Fruit fly (Drosophila melanogaster) whole organism, embryonic: ENCODE measurements around the gene sing.

ENCODE experiments used
- Antp ChIP-seq: fragments of 200-800 bp; sonication (Bioruptor generic); optimal IDR thresholded peaks from 3 replicates; lab custom pipeline; 2016; ENCODE audit warnings: missing biosample characterization, missing genetic modification characterization
- Bteb2 ChIP-seq: fragments of 200-800 bp; sonication (Bioruptor generic); optimal IDR thresholded peaks from 2 replicates; lab custom pipeline; 2016; ENCODE audit warnings: missing biosample characterization, missing genetic modification characterization
- CG11504 ChIP-seq: fragments of 200-800 bp; sonication (Bioruptor generic); optimal IDR thresholded peaks from 3 replicates; lab custom pipeline; 2019; ENCODE audit warnings: missing biosample characterization, mild to moderate bottlenecking, missing genetic modification characterization, moderate library complexity
- CG12219 ChIP-seq: fragments of 200-800 bp; sonication (Bioruptor generic); optimal IDR thresholded peaks from 3 replicates; lab custom pipeline; 2018; ENCODE audit warnings: missing biosample characterization, mild to moderate bottlenecking, missing genetic modification characterization
- CG13123 ChIP-seq: fragments of 200-800 bp; sonication (Bioruptor generic); optimal IDR thresholded peaks from 2 replicates; lab custom pipeline; 2016; ENCODE audit warnings: missing biosample characterization, missing genetic modification characterization
- CG13424 ChIP-seq: fragments of 200-800 bp; sonication (Bioruptor generic); optimal IDR thresholded peaks from 2 replicates; lab custom pipeline; 2019; ENCODE audit warnings: missing biosample characterization, mild to moderate bottlenecking, missing genetic modification characterization, moderate library complexity
- CG14710 ChIP-seq: fragments of 200-800 bp; sonication (Bioruptor generic); optimal IDR thresholded peaks from 3 replicates; lab custom pipeline; 2019; ENCODE audit warnings: missing biosample characterization, mild to moderate bottlenecking, missing genetic modification characterization, moderate library complexity
- CG15514 ChIP-seq: fragments of 200-800 bp; sonication (Bioruptor generic); optimal IDR thresholded peaks from 3 replicates; lab custom pipeline; 2017; ENCODE audit warnings: missing biosample characterization, missing genetic modification characterization, mild to moderate bottlenecking, moderate library complexity, missing genetic modification reagents
- CG15601 ChIP-seq: fragments of 200-800 bp; sonication (Bioruptor generic); optimal IDR thresholded peaks from 3 replicates; lab custom pipeline; 2019; ENCODE audit warnings: missing biosample characterization, mild to moderate bottlenecking, missing genetic modification characterization, moderate library complexity
- CG16813 ChIP-seq: fragments of 200-800 bp; sonication (Bioruptor generic); IDR thresholded peaks from 3 replicates; pipeline ENCODE4 v1.3.6; 2022; ENCODE audit warnings: missing biosample characterization, missing genetic modification characterization; ENCODE audit not compliant: partially characterized antibody
- CG17186 ChIP-seq: fragments of 200-800 bp; sonication (Bioruptor generic); optimal IDR thresholded peaks from 3 replicates; lab custom pipeline; 2017; ENCODE audit warnings: missing biosample characterization, missing genetic modification reagents, missing genetic modification characterization
- CG18011 ChIP-seq: fragments of 200-800 bp; sonication (Bioruptor generic); optimal IDR thresholded peaks from 2 replicates; lab custom pipeline; 2017; ENCODE audit warnings: missing biosample characterization, missing genetic modification characterization, mild to moderate bottlenecking, moderate library complexity, missing genotype
- CG31365 ChIP-seq: fragments of 200-800 bp; sonication (Bioruptor generic); optimal IDR thresholded peaks from 2 replicates; lab custom pipeline; 2018; ENCODE audit warnings: missing biosample characterization, mild to moderate bottlenecking, missing genetic modification characterization
- CG3838 ChIP-seq: fragments of 200-800 bp; sonication (Bioruptor generic); optimal IDR thresholded peaks from 3 replicates; lab custom pipeline; 2016; ENCODE audit warnings: missing biosample characterization, missing genetic modification characterization
- CG7839 ChIP-seq: fragments of 200-800 bp; sonication (Bioruptor generic); optimal IDR thresholded peaks from 3 replicates; lab custom pipeline; 2018; ENCODE audit warnings: missing biosample characterization, mild to moderate bottlenecking, missing genetic modification characterization, moderate library complexity
- CG7963 ChIP-seq: fragments of 200-800 bp; sonication (Bioruptor generic); IDR thresholded peaks from 3 replicates; pipeline ENCODE4 v1.3.6; 2022; ENCODE audit warnings: missing biosample characterization, missing genetic modification characterization; ENCODE audit not compliant: partially characterized antibody
- CG8359 ChIP-seq: fragments of 200-800 bp; sonication (Bioruptor generic); optimal IDR thresholded peaks from 2 replicates; lab custom pipeline; 2017; ENCODE audit warnings: missing biosample characterization, mild to moderate bottlenecking, missing genetic modification characterization, borderline replicate concordance
- CG8924 ChIP-seq: fragments of 200-800 bp; optimal IDR thresholded peaks from 3 replicates; lab custom pipeline; 2019; ENCODE audit warnings: missing biosample characterization, mild to moderate bottlenecking, missing genetic modification characterization, moderate library complexity
- CG8944 ChIP-seq: fragments of 200-800 bp; sonication (Bioruptor generic); optimal IDR thresholded peaks from 3 replicates; lab custom pipeline; 2016; ENCODE audit warnings: missing biosample characterization, missing genetic modification characterization
- CG9797 ChIP-seq: fragments of 200-800 bp; sonication (Bioruptor generic); optimal IDR thresholded peaks from 3 replicates; lab custom pipeline; 2018; ENCODE audit warnings: missing biosample characterization, mild to moderate bottlenecking, missing genetic modification characterization
- Dad ChIP-seq: fragments of 200-800 bp; sonication (Bioruptor generic); optimal IDR thresholded peaks from 3 replicates; lab custom pipeline; 2016; ENCODE audit warnings: missing biosample characterization, missing genetic modification characterization
- E2f2 ChIP-seq: fragments of 200-800 bp; sonication (Bioruptor generic); IDR thresholded peaks from 2 replicates; pipeline ENCODE4 v1.3.6; 2022; ENCODE audit warnings: missing biosample characterization, missing genetic modification characterization
- Elba2 ChIP-seq: fragments of 200-800 bp; sonication (Bioruptor generic); optimal IDR thresholded peaks from 3 replicates; lab custom pipeline; 2016; ENCODE audit warnings: missing biosample characterization, missing genetic modification characterization
- Ets97D ChIP-seq: fragments of 200-800 bp; sonication (Bioruptor generic); optimal IDR thresholded peaks from 3 replicates; lab custom pipeline; 2016; ENCODE audit warnings: missing biosample characterization, missing genetic modification characterization
- Fer1 ChIP-seq: fragments of 200-800 bp; sonication (Bioruptor generic); optimal IDR thresholded peaks from 2 replicates; lab custom pipeline; 2017; ENCODE audit warnings: missing biosample characterization, mild to moderate bottlenecking, missing genetic modification characterization
- Gug ChIP-seq: fragments of 200-800 bp; sonication (Bioruptor generic); IDR thresholded peaks from 4 replicates; pipeline ENCODE4 v1.3.6; 2022; ENCODE audit warnings: missing biosample characterization, missing genetic modification characterization
- HLHmδ ChIP-seq: fragments of 200-800 bp; sonication (Bioruptor generic); optimal IDR thresholded peaks from 2 replicates; lab custom pipeline; 2018; ENCODE audit warnings: missing biosample characterization, mild to moderate bottlenecking, missing genetic modification characterization, moderate library complexity
- HmgZ ChIP-seq: fragments of 200-800 bp; sonication (Bioruptor generic); optimal IDR thresholded peaks from 2 replicates; lab custom pipeline; 2018; ENCODE audit warnings: missing biosample characterization, mild to moderate bottlenecking, missing genetic modification characterization
- Hr3 ChIP-seq: fragments of 200-800 bp; sonication (Bioruptor generic); optimal IDR thresholded peaks from 3 replicates; lab custom pipeline; 2016; ENCODE audit warnings: missing biosample characterization, missing genetic modification characterization
- Hr78 ChIP-seq, 2 experiments: fragments of 200-800 bp in 1 of 2; fragments of >200 bp in 1 of 2; sonication (Bioruptor generic) in 1 of 2; optimal IDR thresholded peaks; 2 replicates each; lab custom pipeline; 2017 to 2019; ENCODE audit warnings: missing biosample characterization in 2 of 2, missing genetic modification characterization in 2 of 2, mild to moderate bottlenecking in 1 of 2, moderate library complexity in 1 of 2
- MESR4 ChIP-seq: fragments of 200-800 bp; sonication (Bioruptor generic); optimal IDR thresholded peaks from 2 replicates; lab custom pipeline; 2018; ENCODE audit warnings: missing biosample characterization, mild to moderate bottlenecking, missing genetic modification characterization, moderate library complexity
- Myb ChIP-seq: fragments of 200-800 bp; sonication (Bioruptor generic); optimal IDR thresholded peaks from 2 replicates; lab custom pipeline; 2016; ENCODE audit warnings: missing biosample characterization, missing genetic modification characterization
- Pdp1 ChIP-seq, 2 experiments: fragments of 200-800 bp; sonication (Bioruptor generic); optimal IDR thresholded peaks; 3 replicates each; lab custom pipeline; 2016; ENCODE audit warnings: missing biosample characterization in 2 of 2, missing genetic modification characterization in 2 of 2, mild to moderate bottlenecking in 1 of 2, moderate library complexity in 1 of 2
- Poxn ChIP-seq: fragments of 200-800 bp; sonication (Bioruptor generic); IDR thresholded peaks from 2 replicates; pipeline ENCODE4 v1.3.6; 2022; ENCODE audit warnings: missing biosample characterization, missing genetic modification characterization
- Scr ChIP-seq: fragments of 200-800 bp; sonication (Bioruptor generic); IDR thresholded peaks from 2 replicates; pipeline ENCODE4 v1.3.6; 2022; ENCODE audit warnings: missing biosample characterization, missing genetic modification characterization; ENCODE audit not compliant: partially characterized antibody
- Sry-δ ChIP-seq: fragments of 200-800 bp; sonication (Bioruptor generic); optimal IDR thresholded peaks from 2 replicates; lab custom pipeline; 2016; ENCODE audit warnings: missing biosample characterization, missing genetic modification characterization
- YL-1 ChIP-seq: fragments of 200-800 bp; sonication (Bioruptor generic); optimal IDR thresholded peaks from 3 replicates; lab custom pipeline; 2017; ENCODE audit warnings: missing biosample characterization, mild to moderate bottlenecking, missing genetic modification characterization
- fu2 ChIP-seq: fragments of 200-800 bp; sonication (Bioruptor generic); optimal IDR thresholded peaks from 2 replicates; lab custom pipeline; 2016; ENCODE audit warnings: missing biosample characterization, missing genetic modification characterization
- gfzf ChIP-seq: fragments of 200-800 bp; sonication (Bioruptor generic); optimal IDR thresholded peaks from 2 replicates; lab custom pipeline; 2016; ENCODE audit warnings: missing biosample characterization, mild to moderate bottlenecking, missing genetic modification characterization, moderate library complexity
- hb ChIP-seq: fragments of 200-800 bp; sonication (Bioruptor generic); IDR thresholded peaks from 3 replicates; pipeline ENCODE4 v1.3.6; 2022; ENCODE audit warnings: missing biosample characterization, missing genetic modification characterization; ENCODE audit not compliant: partially characterized antibody
- jigr1 ChIP-seq: fragments of 200-800 bp; sonication (Bioruptor generic); IDR thresholded peaks from 3 replicates; pipeline ENCODE4 v1.3.6; 2022; ENCODE audit warnings: missing biosample characterization, missing genetic modification characterization
- lilli ChIP-seq: fragments of 200-800 bp; sonication (Bioruptor generic); optimal IDR thresholded peaks from 3 replicates; lab custom pipeline; 2016; ENCODE audit warnings: missing biosample characterization, missing genetic modification characterization
- lola ChIP-seq, 3 experiments: fragments of >200 bp in 2 of 3; fragments of 200-800 bp in 1 of 3; sonication (Bioruptor generic) in 1 of 3; optimal IDR thresholded peaks; 2 replicates each; lab custom pipeline; 2017 to 2019; ENCODE audit warnings: missing biosample characterization in 3 of 3, missing genetic modification characterization in 3 of 3, mild to moderate bottlenecking in 1 of 3, moderate library complexity in 1 of 3
- onecut ChIP-seq: fragments of 200-800 bp; sonication (Bioruptor generic); IDR thresholded peaks from 2 replicates; pipeline ENCODE4 v1.3.6; 2022; ENCODE audit warnings: missing biosample characterization, missing genetic modification characterization
- scrt ChIP-seq: fragments of 200-800 bp; sonication (Bioruptor generic); optimal IDR thresholded peaks from 2 replicates; lab custom pipeline; 2018; ENCODE audit warnings: missing biosample characterization, mild to moderate bottlenecking, missing genetic modification characterization, moderate library complexity
- slbo ChIP-seq: fragments of 200-800 bp; sonication (Bioruptor generic); IDR thresholded peaks from 2 replicates; pipeline ENCODE4 v1.3.6; 2022; ENCODE audit warnings: missing biosample characterization, missing genetic modification characterization
- vfl ChIP-seq: fragments of 200-800 bp; sonication (Bioruptor generic); optimal IDR thresholded peaks from 2 replicates; lab custom pipeline; 2016; ENCODE audit warnings: missing biosample characterization, missing genetic modification characterization
- vnd ChIP-seq: fragments of 200-800 bp; sonication (Bioruptor generic); IDR thresholded peaks from 3 replicates; pipeline ENCODE4 v1.3.6; 2022; ENCODE audit warnings: missing biosample characterization, missing genetic modification characterization; ENCODE audit not compliant: partially characterized antibody
- zfh1 ChIP-seq: fragments of 200-800 bp; sonication (Bioruptor generic); IDR thresholded peaks from 3 replicates; pipeline ENCODE4 v1.3.6; 2022; ENCODE audit warnings: missing biosample characterization, missing genetic modification characterization

The sing gene

dm6 chrX:16683765-16684164 is 4.7 kb downstream of the sing start, which contains the start of gene Axs (continued):
- TF ChIP-seq MESR4 (GFP tag; lab: Kevin White, UChicago), result peak; percentile 15
- TF ChIP-seq E2f2 (GFP tag; lab: Robert Waterston, UW), result peak; percentile 99
- TF ChIP-seq lilli (GFP tag; lab: Kevin White, UChicago), result peak; percentile 56
- no peak for TF ChIP-seq Fer1 (GFP tag; lab: Kevin White, UChicago)
- TF ChIP-seq Hr78 (GFP tag; optimal IDR thresholded peaks at IDR 0.05; lab: Kevin White, UChicago), result no peak
- peak; percentile 41 for TF ChIP-seq YL-1 (GFP tag; lab: Kevin White, UChicago)
- no peak for TF ChIP-seq Bteb2 (GFP tag; lab: Kevin White, UChicago)
- peak; percentile 52 for TF ChIP-seq slbo
- TF ChIP-seq Poxn (GFP tag; lab: Robert Waterston, UW), result no peak
- peak; percentile 4 for TF ChIP-seq CG18011
- TF ChIP-seq CG13123 (GFP tag; lab: Kevin White, UChicago), result no peak
- TF ChIP-seq Gug (GFP tag; lab: Robert Waterston, UW), result no peak
- peak; percentile 45 for TF ChIP-seq Antp (GFP tag; lab: Kevin White, UChicago)
- peak; percentile 9 for TF ChIP-seq CG7839
- TF ChIP-seq CG9797, result no peak
- no peak for TF ChIP-seq Hr3 (GFP tag; lab: Kevin White, UChicago)
- peak; percentile 69 for TF ChIP-seq hb (GFP tag; lab: Robert Waterston, UW)
- TF ChIP-seq CG3838, result no peak
- TF ChIP-seq lola (GFP tag; optimal IDR thresholded peaks at IDR 0.05; lab: Kevin White, UChicago), result peak in 1 of 3 experiments; percentile 30
- TF ChIP-seq CG15514 (GFP tag; lab: Kevin White, UChicago), result peak; percentile 44
- TF ChIP-seq Scr (GFP tag; lab: Robert Waterston, UW), result peak; percentile 68
- peak; percentile 38 for TF ChIP-seq CG14710
- TF ChIP-seq CG16813 (GFP tag; lab: Robert Waterston, UW), result peak; percentile 69
- 0 out of 3 replicates have a peak, but pooled peaks have one; percentile 7 for TF ChIP-seq zfh1
- peak; percentile 46 for TF ChIP-seq vfl
- no peak for TF ChIP-seq jigr1 (GFP tag; lab: Robert Waterston, UW)
- no peak for TF ChIP-seq fu2 (GFP tag; lab: Kevin White, UChicago)
- TF ChIP-seq CG8359 (GFP tag; lab: Kevin White, UChicago), result no peak
- peak; percentile 36 for TF ChIP-seq gfzf (GFP tag; lab: Kevin White, UChicago)
- 0 out of 2 replicates have a peak, but pooled peaks have one; percentile 7 for TF ChIP-seq onecut (GFP tag; lab: Robert Waterston, UW)
- peak; percentile 81 for TF ChIP-seq Ets97D (GFP tag; lab: Kevin White, UChicago)
- TF ChIP-seq CG17186 (GFP tag; lab: Kevin White, UChicago), result peak; percentile 40
- TF ChIP-seq Pdp1 (GFP tag; optimal IDR thresholded peaks at IDR 0.05; lab: Kevin White, UChicago), result peak in 1 of 2 experiments; percentile 59
- TF ChIP-seq vnd (GFP tag; lab: Robert Waterston, UW), result peak; percentile 58; the same call in 2 of the 3 replicates
- TF ChIP-seq Elba2 (GFP tag; lab: Kevin White, UChicago), result no peak
- peak; percentile 35 for TF ChIP-seq CG8924 (tag; lab: Kevin White, UChicago)
- peak; percentile 32 for TF ChIP-seq CG15601
- peak; percentile 62 for TF ChIP-seq CG11504
- no peak for TF ChIP-seq HLHmδ
- TF ChIP-seq CG12219 (GFP tag; lab: Kevin White, UChicago), result no peak
- TF ChIP-seq Sry-δ (GFP tag; lab: Kevin White, UChicago), result peak; percentile 79
- TF ChIP-seq Dad, result peak; percentile 20
- TF ChIP-seq CG8944 (GFP tag; lab: Kevin White, UChicago), result no peak
- TF ChIP-seq CG31365 (tag; lab: Kevin White, UChicago), result peak; percentile 97
- no peak for TF ChIP-seq CG13424 (tag; lab: Kevin White, UChicago)
- peak; percentile 51 for TF ChIP-seq HmgZ (tag; lab: Kevin White, UChicago)
- peak; percentile 84 for TF ChIP-seq Myb
- peak; percentile 60; the same call in 1 of the 3 replicates for TF ChIP-seq CG7963 (GFP tag; lab: Robert Waterston, UW)
- peak; percentile 69 for TF ChIP-seq scrt
